Fruit fly (Drosophila melanogaster) whole organism, embryonic: ENCODE results near the gene CG1986.

ENCODE experiments used
- CG10366 ChIP-seq: fragments of 200-800 bp; sonication (Bioruptor generic); IDR thresholded peaks from 2 replicates; pipeline ENCODE4 v1.3.6; 2022; ENCODE audit warnings: missing biosample characterization, missing genetic modification characterization
- CG11504 ChIP-seq: fragments of 200-800 bp; sonication (Bioruptor generic); optimal IDR thresholded peaks from 3 replicates; lab custom pipeline; 2019; ENCODE audit warnings: missing biosample characterization, mild to moderate bottlenecking, missing genetic modification characterization, moderate library complexity
- CG12236 ChIP-seq: fragments of 200-800 bp; sonication (Bioruptor generic); optimal IDR thresholded peaks from 2 replicates; lab custom pipeline; 2016; ENCODE audit warnings: missing biosample characterization, missing genetic modification characterization
- CG13424 ChIP-seq: fragments of 200-800 bp; sonication (Bioruptor generic); optimal IDR thresholded peaks from 2 replicates; lab custom pipeline; 2019; ENCODE audit warnings: missing biosample characterization, mild to moderate bottlenecking, missing genetic modification characterization, moderate library complexity
- CG14050 ChIP-seq: fragments of 200-800 bp; sonication (Bioruptor generic); IDR thresholded peaks from 3 replicates; pipeline ENCODE4 v1.3.6; 2022; ENCODE audit warnings: missing biosample characterization, missing genetic modification characterization
- CG14965 ChIP-seq: fragments of 200-800 bp; sonication (Bioruptor generic); optimal IDR thresholded peaks from 2 replicates; lab custom pipeline; 2016; ENCODE audit warnings: missing biosample characterization, missing genetic modification characterization, borderline replicate concordance
- CG1529 ChIP-seq: fragments of 200-800 bp; sonication (Bioruptor generic); optimal IDR thresholded peaks from 3 replicates; lab custom pipeline; 2018; ENCODE audit warnings: missing biosample characterization, missing genetic modification characterization
- CG1792 ChIP-seq: fragments of 200-800 bp; sonication (Bioruptor generic); optimal IDR thresholded peaks from 2 replicates; lab custom pipeline; 2016; ENCODE audit warnings: missing biosample characterization, missing genetic modification characterization
- CG30020 ChIP-seq: fragments of 200-800 bp; optimal IDR thresholded peaks from 2 replicates; lab custom pipeline; 2019; ENCODE audit warnings: missing biosample characterization, mild to moderate bottlenecking, missing genetic modification characterization, moderate library complexity
- CG42726 ChIP-seq: fragments of 200-800 bp; sonication (Bioruptor generic); IDR thresholded peaks from 2 replicates; pipeline ENCODE4 v1.3.6; 2022; ENCODE audit warnings: missing biosample characterization, missing genetic modification characterization; ENCODE audit not compliant: partially characterized antibody
- CG4360 ChIP-seq: fragments of 200-800 bp; sonication (Bioruptor generic); IDR thresholded peaks from 2 replicates; pipeline ENCODE4 v1.3.6; 2022; ENCODE audit warnings: missing biosample characterization, missing genetic modification characterization
- CG43689 ChIP-seq: fragments of 200-800 bp; sonication (Bioruptor generic); IDR thresholded peaks from 2 replicates; pipeline ENCODE4 v1.3.6; 2022; ENCODE audit warnings: missing biosample characterization, missing genetic modification characterization
- CG4617 ChIP-seq: fragments of 200-800 bp; sonication (Bioruptor generic); optimal IDR thresholded peaks from 3 replicates; lab custom pipeline; 2016; ENCODE audit warnings: missing biosample characterization, missing genetic modification characterization, borderline replicate concordance
- CG6272 ChIP-seq: fragments of 200-800 bp; sonication (Bioruptor generic); IDR thresholded peaks from 2 replicates; pipeline ENCODE4 v1.3.6; 2022; ENCODE audit warnings: missing biosample characterization, missing genetic modification characterization
- CG6765 ChIP-seq: fragments of 200-800 bp; sonication (Bioruptor generic); optimal IDR thresholded peaks from 3 replicates; lab custom pipeline; 2017; ENCODE audit warnings: missing biosample characterization, mild to moderate bottlenecking, missing genetic modification characterization
- CG7357 ChIP-seq: fragments of 200-800 bp; sonication (Bioruptor generic); IDR thresholded peaks from 3 replicates; pipeline ENCODE4 v1.3.6; 2022; ENCODE audit warnings: missing biosample characterization, missing genetic modification characterization
- CG8359 ChIP-seq: fragments of 200-800 bp; sonication (Bioruptor generic); optimal IDR thresholded peaks from 2 replicates; lab custom pipeline; 2017; ENCODE audit warnings: missing biosample characterization, mild to moderate bottlenecking, missing genetic modification characterization, borderline replicate concordance
- CG8924 ChIP-seq: fragments of 200-800 bp; optimal IDR thresholded peaks from 3 replicates; lab custom pipeline; 2019; ENCODE audit warnings: missing biosample characterization, mild to moderate bottlenecking, missing genetic modification characterization, moderate library complexity
- CG9609 ChIP-seq: fragments of 200-800 bp; sonication (Bioruptor generic); optimal IDR thresholded peaks from 3 replicates; lab custom pipeline; 2016; ENCODE audit warnings: missing biosample characterization, missing genetic modification characterization
- CoRest ChIP-seq: fragments of 200-800 bp; sonication (Bioruptor generic); optimal IDR thresholded peaks from 3 replicates; lab custom pipeline; 2018; ENCODE audit warnings: missing biosample characterization, mild to moderate bottlenecking, missing genetic modification characterization, moderate library complexity
- Kr ChIP-seq: fragments of 200-800 bp; sonication (Bioruptor generic); optimal IDR thresholded peaks from 2 replicates; lab custom pipeline; 2017; ENCODE audit warnings: missing biosample characterization, mild to moderate bottlenecking, missing genetic modification characterization
- Mad ChIP-seq: fragments of 200-800 bp; sonication (Bioruptor generic); optimal IDR thresholded peaks from 2 replicates; lab custom pipeline; 2016; ENCODE audit warnings: missing biosample characterization, missing genetic modification characterization
- Med ChIP-seq: fragments of 200-800 bp; sonication (Bioruptor generic); peaks from one replicate; lab custom pipeline; 2016; ENCODE audit warnings: missing biosample characterization, missing genetic modification characterization, mild to moderate bottlenecking, inconsistent platforms, moderate library complexity
- Sox100B ChIP-seq: fragments of 200-800 bp; sonication (Bioruptor generic); optimal IDR thresholded peaks from 3 replicates; lab custom pipeline; 2018; ENCODE audit warnings: missing biosample characterization, mild to moderate bottlenecking, missing genetic modification characterization
- Sry-δ ChIP-seq: fragments of 200-800 bp; sonication (Bioruptor generic); optimal IDR thresholded peaks from 2 replicates; lab custom pipeline; 2016; ENCODE audit warnings: missing biosample characterization, missing genetic modification characterization
- Usf ChIP-seq: fragments of 200-800 bp; sonication (Bioruptor generic); optimal IDR thresholded peaks from 2 replicates; lab custom pipeline; 2017; ENCODE audit warnings: missing genotype, missing biosample characterization, missing genetic modification characterization
- ap ChIP-seq: fragments of 200-800 bp; sonication (Bioruptor generic); IDR thresholded peaks from 2 replicates; pipeline ENCODE4 v1.3.6; 2022; ENCODE audit warnings: missing biosample characterization, missing genetic modification characterization
- chinmo ChIP-seq: fragments of 200-800 bp; sonication (Bioruptor generic); IDR thresholded peaks from 4 replicates; pipeline ENCODE4 v1.3.6; 2022; ENCODE audit warnings: missing biosample characterization, missing genetic modification characterization; ENCODE audit not compliant: partially characterized antibody
- ci ChIP-seq: fragments of 200-800 bp; sonication (Bioruptor generic); IDR thresholded peaks from 3 replicates; pipeline ENCODE4 v1.3.6; 2022; ENCODE audit warnings: missing biosample characterization, missing genetic modification characterization
- crol ChIP-seq: fragments of 200-800 bp; sonication (Bioruptor generic); IDR thresholded peaks from 2 replicates; pipeline ENCODE4 v1.3.6; 2022; ENCODE audit warnings: missing biosample characterization, missing genetic modification characterization
- da ChIP-seq: fragments of 200-800 bp; sonication (Bioruptor generic); optimal IDR thresholded peaks from 2 replicates; lab custom pipeline; 2016; ENCODE audit warnings: missing biosample characterization, missing genetic modification characterization
- danr ChIP-seq: fragments of 200-800 bp; sonication (Bioruptor generic); IDR thresholded peaks from 2 replicates; pipeline ENCODE4 v1.3.6; 2022; ENCODE audit warnings: missing biosample characterization, missing genetic modification characterization
- dpn ChIP-seq, 2 experiments: fragments of 200-800 bp; sonication (Bioruptor generic); optimal IDR thresholded peaks; 3 replicates each; lab custom pipeline; 2016; ENCODE audit warnings: missing biosample characterization in 2 of 2, missing genetic modification characterization in 2 of 2
- gsb-n ChIP-seq: fragments of 200-800 bp; sonication (Bioruptor generic); optimal IDR thresholded peaks from 3 replicates; lab custom pipeline; 2018; ENCODE audit warnings: missing biosample characterization, mild to moderate bottlenecking, missing genetic modification characterization
- hbn ChIP-seq: fragments of 200-800 bp; sonication (Bioruptor generic); IDR thresholded peaks from 2 replicates; pipeline ENCODE4 v1.3.6; 2022; ENCODE audit warnings: missing biosample characterization, missing genetic modification characterization; ENCODE audit not compliant: partially characterized antibody
- klu ChIP-seq: fragments of 200-800 bp; sonication (Bioruptor generic); IDR thresholded peaks from 2 replicates; pipeline ENCODE4 v1.3.6; 2022; ENCODE audit warnings: missing biosample characterization, missing genetic modification characterization
- lilli ChIP-seq: fragments of 200-800 bp; sonication (Bioruptor generic); optimal IDR thresholded peaks from 3 replicates; lab custom pipeline; 2016; ENCODE audit warnings: missing biosample characterization, missing genetic modification characterization
- mirr ChIP-seq: fragments of 200-800 bp; sonication (Bioruptor generic); optimal IDR thresholded peaks from 3 replicates; lab custom pipeline; 2018; ENCODE audit warnings: missing biosample characterization, mild to moderate bottlenecking, missing genetic modification characterization
- pita ChIP-seq: fragments of 200-800 bp; sonication (Bioruptor generic); optimal IDR thresholded peaks from 2 replicates; lab custom pipeline; 2017; ENCODE audit warnings: missing biosample characterization, mild to moderate bottlenecking, missing genetic modification characterization
- ro ChIP-seq: fragments of 200-800 bp; sonication (Bioruptor generic); IDR thresholded peaks from 2 replicates; pipeline ENCODE4 v1.3.6; 2022; ENCODE audit warnings: missing biosample characterization, missing genetic modification characterization
- sc ChIP-seq, 3 experiments: fragments of >200 bp in 2 of 3; fragments of 200-800 bp in 1 of 3; sonication (Bioruptor generic) in 1 of 3; optimal IDR thresholded peaks; 2 replicates in 2 of 3; 3 replicates in 1 of 3; lab custom pipeline; 2017; ENCODE audit warnings: mild to moderate bottlenecking in 1 of 3, missing biosample characterization in 1 of 3, missing genetic modification characterization in 1 of 3, missing genetic modification reagents in 1 of 3
- sens-2 ChIP-seq: fragments of 200-800 bp; sonication (Bioruptor generic); IDR thresholded peaks from 2 replicates; pipeline ENCODE4 v1.3.6; 2022; ENCODE audit warnings: missing biosample characterization, missing genetic modification characterization
- so ChIP-seq: fragments of 200-800 bp; sonication (Bioruptor generic); IDR thresholded peaks from 3 replicates; pipeline ENCODE4 v1.3.6; 2022; ENCODE audit warnings: missing biosample characterization, missing genetic modification characterization
- unpg ChIP-seq: fragments of 200-800 bp; sonication (Bioruptor generic); optimal IDR thresholded peaks from 3 replicates; lab custom pipeline; 2018; ENCODE audit warnings: missing biosample characterization, mild to moderate bottlenecking, missing genetic modification characterization, moderate library complexity
- usp ChIP-seq: fragments of >200 bp; optimal IDR thresholded peaks from 2 replicates; lab custom pipeline; 2017; ENCODE audit warnings: missing biosample characterization, missing genetic modification characterization
- vfl ChIP-seq: fragments of 200-800 bp; sonication (Bioruptor generic); optimal IDR thresholded peaks from 2 replicates; lab custom pipeline; 2016; ENCODE audit warnings: missing biosample characterization, missing genetic modification characterization
- wdn ChIP-seq: fragments of 200-800 bp; sonication (Bioruptor generic); IDR thresholded peaks from 2 replicates; pipeline ENCODE4 v1.3.6; 2022; ENCODE audit warnings: missing biosample characterization, missing genetic modification characterization
- wek ChIP-seq: fragments of 200-800 bp; sonication (Bioruptor generic); optimal IDR thresholded peaks from 3 replicates; lab custom pipeline; 2018; ENCODE audit warnings: missing biosample characterization, mild to moderate bottlenecking, missing genetic modification characterization, moderate library complexity

The CG1986 gene

dm6 chrX:9875948-9876853 lies 34.7 kb downstream of the CG1986 start, which contains the start of gene CG15247 (continued):
- TF ChIP-seq Usf (peak; percentile 37), Sox100B (GFP tag; lab: Kevin White, UChicago) (peak; percentile 66), mirr (GFP tag; lab: Kevin White, UChicago) (no peak), lilli (GFP tag; lab: Kevin White, UChicago) (peak; percentile 78), dpn (GFP tag; optimal IDR thresholded peaks at IDR 0.05; lab: Kevin White, UChicago) (peak; percentile 45 to 69), ap (GFP tag; lab: Robert Waterston, UW) (peak; percentile 70), CG8359 (GFP tag; lab: Kevin White, UChicago) (no peak), CoRest (tag; lab: Kevin White, UChicago) (peak; percentile 84), chinmo (GFP tag; lab: Robert Waterston, UW) (0 out of 4 replicates have a peak, but pooled peaks have one; percentile 63), CG1529 (GFP tag; lab: Kevin White, UChicago) (peak; percentile 36), usp (GFP tag; lab: Kevin White, UChicago) (no peak), danr (GFP tag; lab: Robert Waterston, UW) (peak; percentile 54; the same call in 1 of the 2 replicates), CG10366 (GFP tag; lab: Robert Waterston, UW) (peak; percentile 84), CG11504 (tag; lab: Kevin White, UChicago) (peak; percentile 79), CG43689 (GFP tag; lab: Robert Waterston, UW) (peak; percentile 47; the same call in 1 of the 2 replicates), CG14965 (GFP tag; lab: Kevin White, UChicago) (no peak), CG4617 (GFP tag; lab: Kevin White, UChicago) (peak; percentile 13), CG12236 (GFP tag; lab: Kevin White, UChicago) (peak; percentile 13), CG30020 (tag; lab: Kevin White, UChicago) (no peak), CG7357 (GFP tag; lab: Robert Waterston, UW) (peak; percentile 48; the same call in 1 of the 3 replicates), Med (GFP tag; lab: Kevin White, UChicago) (peak; percentile 93), Kr (GFP tag; lab: Kevin White, UChicago) (no peak), crol (peak; percentile 82), CG14050 (peak; percentile 70), wek (GFP tag; lab: Kevin White, UChicago) (no peak), ro (GFP tag; lab: Robert Waterston, UW) (peak; percentile 64), so (peak; percentile 57; the same call in 1 of the 3 replicates), CG9609 (peak; percentile 35), CG4360 (peak; percentile 25; the same call in 1 of the 2 replicates), Mad (GFP tag; lab: Kevin White, UChicago) (peak; percentile 22), Sry-δ (GFP tag; lab: Kevin White, UChicago) (peak; percentile 13), wdn (peak; percentile 76), CG1792 (GFP tag; lab: Kevin White, UChicago) (peak; percentile 54), da (peak; percentile 1), ci (GFP tag; lab: Robert Waterston, UW) (peak; percentile 90), CG6765 (peak; percentile 24), hbn (GFP tag; lab: Robert Waterston, UW) (no peak), gsb-n (peak; percentile 64), pita (GFP tag; lab: Kevin White, UChicago) (no peak), sc (optimal IDR thresholded peaks at IDR 0.05; lab: Kevin White, UChicago) (no peak), sc (GFP tag; optimal IDR thresholded peaks at IDR 0.05; lab: Kevin White, UChicago) (no peak), klu (GFP tag; lab: Robert Waterston, UW) (peak; percentile 53; the same call in 1 of the 2 replicates), sens-2 (GFP tag; lab: Robert Waterston, UW) (0 out of 2 replicates have a peak, but pooled peaks have one; percentile 18), vfl (GFP tag; lab: Kevin White, UChicago) (peak; percentile 39), CG8924 (tag; lab: Kevin White, UChicago) (peak; percentile 59), CG42726 (GFP tag; lab: Robert Waterston, UW) (no peak), unpg (GFP tag; lab: Kevin White, UChicago) (peak; percentile 80), CG13424 (tag; lab: Kevin White, UChicago) (peak; percentile 85), CG6272 (peak; percentile 55)
